Worm (Caenorhabditis elegans) whole organism, early embryonic: ENCODE results near the gene daf-1.

Experiments used
- B0310.2 ChIP-seq: sonication (generic microtip); optimal IDR thresholded peaks from 2 replicates; lab custom pipeline; 2016; ENCODE audit warnings: mild to moderate bottlenecking, missing genetic modification characterization, missing compliant biosample characterization
- ama-1 ChIP-seq: fragments of 150-350 bp; optimal IDR thresholded peaks from 2 replicates; lab custom pipeline; 2014
- ets-7 ChIP-seq: sonication (generic microtip); optimal IDR thresholded peaks from 2 replicates; lab custom pipeline; 2016; ENCODE audit warnings: missing genotype, missing genetic modification characterization, missing compliant biosample characterization
- flt-1 ChIP-seq: fragments of 200-800 bp; sonication (Bioruptor generic); IDR thresholded peaks from 2 replicates; pipeline ENCODE4 v1.3.6; 2022; ENCODE audit warnings: missing genetic modification characterization, missing compliant biosample characterization
- hmbx-1 ChIP-seq: sonication (generic microtip); optimal IDR thresholded peaks from 2 replicates; lab custom pipeline; 2016; ENCODE audit warnings: mild to moderate bottlenecking, missing genetic modification characterization, missing compliant biosample characterization
- hnd-1 ChIP-seq: sonication (generic microtip); optimal IDR thresholded peaks from 2 replicates; lab custom pipeline; 2016; ENCODE audit warnings: missing genetic modification characterization, missing compliant biosample characterization
- tbx-37 ChIP-seq: fragments of 200-800 bp; sonication (Bioruptor generic); conservative IDR thresholded peaks from 2 replicates; pipeline ENCODE4 v1.3.6; 2022; ENCODE audit warnings: missing genetic modification reagents, missing genetic modification characterization, missing compliant biosample characterization

- TF ChIP-seq ama-1 (lab: Kevin White, UChicago): no peak
- TF ChIP-seq ets-7 (tag; lab: Kevin White, UChicago): no peak
- TF ChIP-seq tbx-37 (GFP tag; lab: Robert Waterston, UW): no peak
- TF ChIP-seq flt-1 (GFP tag; lab: Robert Waterston, UW): no peak
- no peak for TF ChIP-seq hnd-1
- no peak for TF ChIP-seq B0310.2 (tag; lab: Kevin White, UChicago)
- TF ChIP-seq hmbx-1 (tag; lab: Kevin White, UChicago): no peak
Observed at ce11 chrIV:141022-141421, 8.8 kb downstream of the daf-1 start.
